Fruit fly (Drosophila melanogaster) whole organism, embryonic: ENCODE measurements around the gene CG5359.

Experiments used
- ATbp ChIP-seq: fragments of 200-800 bp; sonication (Bioruptor generic); optimal IDR thresholded peaks from 2 replicates; lab custom pipeline; 2017; ENCODE audit warnings: missing biosample characterization, mild to moderate bottlenecking, missing genetic modification characterization, missing genetic modification reagents
- Asciz ChIP-seq: fragments of 200-800 bp; sonication (Bioruptor generic); optimal IDR thresholded peaks from 2 replicates; lab custom pipeline; 2017; ENCODE audit warnings: missing biosample characterization, mild to moderate bottlenecking, missing genetic modification characterization, missing genetic modification reagents
- Blimp-1 ChIP-seq: fragments of 200-800 bp; sonication (Bioruptor generic); optimal IDR thresholded peaks from 3 replicates; lab custom pipeline; 2018; ENCODE audit warnings: missing biosample characterization, missing genetic modification characterization, mild to moderate bottlenecking, moderate library complexity, missing genetic modification reagents
- CG10209 ChIP-seq: fragments of 200-800 bp; sonication (Bioruptor generic); optimal IDR thresholded peaks from 3 replicates; lab custom pipeline; 2017; ENCODE audit warnings: missing biosample characterization, mild to moderate bottlenecking, missing genetic modification characterization, missing genetic modification reagents
- CG10274 ChIP-seq: fragments of 200-800 bp; sonication (Bioruptor generic); optimal IDR thresholded peaks from 3 replicates; lab custom pipeline; 2017; ENCODE audit warnings: missing biosample characterization, mild to moderate bottlenecking, missing genetic modification characterization
- CG12104 ChIP-seq: fragments of 200-800 bp; sonication (Bioruptor generic); optimal IDR thresholded peaks from 3 replicates; lab custom pipeline; 2016; ENCODE audit warnings: missing biosample characterization, missing genetic modification characterization
- CG14014 ChIP-seq: fragments of 200-800 bp; sonication (Bioruptor generic); IDR thresholded peaks from 2 replicates; pipeline ENCODE4 v1.3.6; 2022; ENCODE audit warnings: missing biosample characterization, missing genetic modification characterization
- CG14710 ChIP-seq: fragments of 200-800 bp; sonication (Bioruptor generic); optimal IDR thresholded peaks from 3 replicates; lab custom pipeline; 2019; ENCODE audit warnings: missing biosample characterization, mild to moderate bottlenecking, missing genetic modification characterization, moderate library complexity
- CG15269 ChIP-seq: fragments of 200-800 bp; sonication (Bioruptor generic); optimal IDR thresholded peaks from 2 replicates; lab custom pipeline; 2018; ENCODE audit warnings: missing biosample characterization, mild to moderate bottlenecking, missing genetic modification characterization, moderate library complexity
- CG17802 ChIP-seq: fragments of 200-800 bp; sonication (Bioruptor generic); optimal IDR thresholded peaks from 2 replicates; lab custom pipeline; 2018; ENCODE audit warnings: missing biosample characterization, mild to moderate bottlenecking, missing genetic modification characterization, moderate library complexity
- CG17829 ChIP-seq: fragments of 200-800 bp; optimal IDR thresholded peaks from 2 replicates; lab custom pipeline; 2019; ENCODE audit warnings: missing biosample characterization, mild to moderate bottlenecking, missing genetic modification characterization, moderate library complexity
- CG17912 ChIP-seq: fragments of 200-800 bp; sonication (Bioruptor generic); optimal IDR thresholded peaks from 2 replicates; lab custom pipeline; 2018; ENCODE audit warnings: missing biosample characterization, mild to moderate bottlenecking, missing genetic modification characterization
- CG2678 ChIP-seq: fragments of 200-800 bp; sonication (Bioruptor generic); optimal IDR thresholded peaks from 3 replicates; lab custom pipeline; 2019; ENCODE audit warnings: missing biosample characterization, mild to moderate bottlenecking, missing genetic modification characterization, moderate library complexity
- CG2875 ChIP-seq: fragments of 200-800 bp; sonication (Bioruptor generic); optimal IDR thresholded peaks from 2 replicates; lab custom pipeline; 2017; ENCODE audit warnings: missing biosample characterization, mild to moderate bottlenecking, missing genetic modification characterization, missing genetic modification reagents
- CG3847 ChIP-seq: fragments of 200-800 bp; sonication (Bioruptor generic); IDR thresholded peaks from 2 replicates; pipeline ENCODE4 v1.3.6; 2022; ENCODE audit warnings: missing biosample characterization, missing genetic modification characterization
- CG3995 ChIP-seq: fragments of 200-800 bp; sonication (Bioruptor generic); optimal IDR thresholded peaks from 3 replicates; lab custom pipeline; 2016; ENCODE audit warnings: missing biosample characterization, missing genetic modification characterization
- CG4730 ChIP-seq: fragments of 200-800 bp; sonication (Bioruptor generic); IDR thresholded peaks from 2 replicates; pipeline ENCODE4 v1.3.6; 2022; ENCODE audit warnings: missing biosample characterization, missing genetic modification characterization
- CG5180 ChIP-seq: fragments of 200-800 bp; sonication (Bioruptor generic); optimal IDR thresholded peaks from 3 replicates; lab custom pipeline; 2017; ENCODE audit warnings: missing biosample characterization, missing genetic modification characterization, mild to moderate bottlenecking, moderate library complexity, missing genetic modification reagents
- CG6654 ChIP-seq: fragments of 200-800 bp; sonication (Bioruptor generic); optimal IDR thresholded peaks from 2 replicates; lab custom pipeline; 2017; ENCODE audit warnings: missing biosample characterization, mild to moderate bottlenecking, missing genetic modification characterization
- CG7556 ChIP-seq: fragments of 200-800 bp; sonication (Bioruptor generic); optimal IDR thresholded peaks from 2 replicates; lab custom pipeline; 2017; ENCODE audit warnings: missing biosample characterization, mild to moderate bottlenecking, missing genetic modification characterization
- CG8290 ChIP-seq, 3 experiments: fragments of 200-800 bp; sonication (Bioruptor generic); optimal IDR thresholded peaks; 2 replicates each; lab custom pipeline; 2016 to 2019; ENCODE audit warnings: missing biosample characterization in 3 of 3, missing genetic modification characterization in 3 of 3, mild to moderate bottlenecking in 2 of 3, moderate library complexity in 1 of 3
- CTCF ChIP-seq: fragments of 200-800 bp; sonication (Bioruptor generic); optimal IDR thresholded peaks from 2 replicates; lab custom pipeline; 2017; ENCODE audit warnings: missing biosample characterization, mild to moderate bottlenecking, missing genetic modification characterization, moderate library complexity
- Camta ChIP-seq: fragments of 200-800 bp; sonication (Bioruptor generic); optimal IDR thresholded peaks from 2 replicates; lab custom pipeline; 2016; ENCODE audit warnings: missing biosample characterization, missing genetic modification characterization
- Deaf1 ChIP-seq: fragments of 200-800 bp; optimal IDR thresholded peaks from 3 replicates; lab custom pipeline; 2019; ENCODE audit warnings: missing biosample characterization, mild to moderate bottlenecking, missing genetic modification characterization, moderate library complexity
- Eip74EF ChIP-seq, 2 experiments: fragments of 200-800 bp in 1 of 2; fragments of >200 bp in 1 of 2; sonication (Bioruptor generic) in 1 of 2; optimal IDR thresholded peaks; 2 replicates each; lab custom pipeline; 2017 to 2019; ENCODE audit warnings: missing biosample characterization in 2 of 2, missing genetic modification characterization in 2 of 2, mild to moderate bottlenecking in 1 of 2, moderate library complexity in 1 of 2
- Fer3 ChIP-seq: fragments of 200-800 bp; sonication (Bioruptor generic); optimal IDR thresholded peaks from 2 replicates; lab custom pipeline; 2018; ENCODE audit warnings: missing biosample characterization, mild to moderate bottlenecking, missing genetic modification characterization, moderate library complexity
- HHEX ChIP-seq: fragments of 200-800 bp; sonication (Bioruptor generic); optimal IDR thresholded peaks from 3 replicates; lab custom pipeline; 2017; ENCODE audit warnings: missing biosample characterization, mild to moderate bottlenecking, missing genetic modification characterization, missing genetic modification reagents
- Hr39 ChIP-seq: fragments of >200 bp; optimal IDR thresholded peaks from 2 replicates; lab custom pipeline; 2017
- Meics ChIP-seq: fragments of 200-800 bp; sonication (Bioruptor generic); optimal IDR thresholded peaks from 2 replicates; lab custom pipeline; 2017; ENCODE audit warnings: missing biosample characterization, mild to moderate bottlenecking, missing genetic modification characterization
- Mes4 ChIP-seq: fragments of 200-800 bp; sonication (Bioruptor generic); optimal IDR thresholded peaks from 2 replicates; lab custom pipeline; 2016; ENCODE audit warnings: missing biosample characterization, missing genetic modification characterization
- Spps ChIP-seq: fragments of 200-800 bp; sonication (Bioruptor generic); optimal IDR thresholded peaks from 2 replicates; lab custom pipeline; 2018; ENCODE audit warnings: missing biosample characterization, mild to moderate bottlenecking, missing genetic modification characterization
- cwo ChIP-seq: fragments of 200-800 bp; sonication (Bioruptor generic); optimal IDR thresholded peaks from 3 replicates; lab custom pipeline; 2017; ENCODE audit warnings: missing biosample characterization, missing genetic modification characterization, mild to moderate bottlenecking, moderate library complexity, missing genetic modification reagents
- dysf ChIP-seq: fragments of 200-800 bp; sonication (Bioruptor generic); IDR thresholded peaks from 3 replicates; pipeline ENCODE4 v1.3.6; 2022; ENCODE audit warnings: missing biosample characterization, missing genetic modification characterization
- gcm ChIP-seq: fragments of 200-800 bp; sonication (Bioruptor generic); optimal IDR thresholded peaks from 2 replicates; lab custom pipeline; 2019; ENCODE audit warnings: missing biosample characterization, mild to moderate bottlenecking, missing genetic modification characterization, moderate library complexity
- gcm2 ChIP-seq: fragments of 200-800 bp; sonication (Bioruptor generic); optimal IDR thresholded peaks from 2 replicates; lab custom pipeline; 2016; ENCODE audit warnings: missing biosample characterization, missing genetic modification characterization
- grn ChIP-seq: fragments of 200-800 bp; sonication (Bioruptor generic); optimal IDR thresholded peaks from 3 replicates; lab custom pipeline; 2017; ENCODE audit warnings: missing biosample characterization, missing genetic modification characterization
- hb ChIP-seq: fragments of 200-800 bp; sonication (Bioruptor generic); IDR thresholded peaks from 3 replicates; pipeline ENCODE4 v1.3.6; 2022; ENCODE audit warnings: missing biosample characterization, missing genetic modification characterization; ENCODE audit not compliant: partially characterized antibody
- lola ChIP-seq, 3 experiments: fragments of >200 bp in 2 of 3; fragments of 200-800 bp in 1 of 3; sonication (Bioruptor generic) in 1 of 3; optimal IDR thresholded peaks; 2 replicates each; lab custom pipeline; 2017 to 2019; ENCODE audit warnings: missing biosample characterization in 3 of 3, missing genetic modification characterization in 3 of 3, mild to moderate bottlenecking in 1 of 3, moderate library complexity in 1 of 3
- nerfin-2 ChIP-seq: fragments of 200-800 bp; sonication (Bioruptor generic); IDR thresholded peaks from 2 replicates; pipeline ENCODE4 v1.3.6; 2022; ENCODE audit warnings: missing biosample characterization, missing genetic modification characterization; ENCODE audit not compliant: partially characterized antibody
- oc ChIP-seq: fragments of 200-800 bp; sonication (Bioruptor generic); optimal IDR thresholded peaks from 2 replicates; lab custom pipeline; 2018; ENCODE audit warnings: missing biosample characterization, mild to moderate bottlenecking, missing genetic modification characterization, moderate library complexity
- onecut ChIP-seq: fragments of 200-800 bp; sonication (Bioruptor generic); IDR thresholded peaks from 2 replicates; pipeline ENCODE4 v1.3.6; 2022; ENCODE audit warnings: missing biosample characterization, missing genetic modification characterization
- org-1 ChIP-seq: fragments of 200-800 bp; sonication (Bioruptor generic); optimal IDR thresholded peaks from 2 replicates; lab custom pipeline; 2017; ENCODE audit warnings: missing biosample characterization, missing genetic modification characterization
- phol ChIP-seq: fragments of 200-800 bp; sonication (Bioruptor generic); optimal IDR thresholded peaks from 3 replicates; lab custom pipeline; 2018; ENCODE audit warnings: missing biosample characterization, mild to moderate bottlenecking, missing genetic modification characterization, moderate library complexity
- prd ChIP-seq, 3 experiments: fragments of >200 bp in 2 of 3; fragments of 200-800 bp in 1 of 3; sonication (Bioruptor generic) in 1 of 3; optimal IDR thresholded peaks in 2 of 3; IDR thresholded peaks in 1 of 3; 2 replicates in 2 of 3; 3 replicates in 1 of 3; pipeline versions ENCODE4 v1.3.6 to Lab custom; 2017 to 2022; ENCODE audit warnings: missing biosample characterization in 1 of 3, missing genetic modification characterization in 1 of 3
- sens ChIP-seq: fragments of 200-800 bp; sonication (Bioruptor generic); peaks from one replicate; lab custom pipeline; 2016; ENCODE audit warnings: missing biosample characterization, missing genetic modification characterization
- unpg ChIP-seq: fragments of 200-800 bp; sonication (Bioruptor generic); optimal IDR thresholded peaks from 3 replicates; lab custom pipeline; 2018; ENCODE audit warnings: missing biosample characterization, mild to moderate bottlenecking, missing genetic modification characterization, moderate library complexity
- zfh2 ChIP-seq: fragments of 200-800 bp; sonication (Bioruptor generic); optimal IDR thresholded peaks from 2 replicates; lab custom pipeline; 2016; ENCODE audit warnings: missing biosample characterization, missing genetic modification characterization

Gene CG5359

dm6 chr3R:10048035-10048774 lies 47.1 kb upstream of the CG5359 start (continued):
- peak; percentile 79 for TF ChIP-seq CG10274 (GFP tag; lab: Kevin White, UChicago)
- TF ChIP-seq CG12104, result peak; percentile 52
- TF ChIP-seq lola (GFP tag; optimal IDR thresholded peaks at IDR 0.05; lab: Kevin White, UChicago), result peak in 1 of 3 experiments; percentile 33
- TF ChIP-seq phol, result peak; percentile 52
- TF ChIP-seq onecut (GFP tag; lab: Robert Waterston, UW), result peak; percentile 26; the same call in 1 of the 2 replicates
- TF ChIP-seq zfh2, result peak; percentile 7
- TF ChIP-seq CG6654, result no peak
- TF ChIP-seq cwo, result peak; percentile 16
- TF ChIP-seq CG7556, result peak; percentile 64
- peak; percentile 67 for TF ChIP-seq Meics
- no peak for TF ChIP-seq CG17912
- no peak for TF ChIP-seq CTCF
- TF ChIP-seq ATbp (GFP tag; lab: Kevin White, UChicago), result peak; percentile 50
- peak; percentile 56 for TF ChIP-seq Blimp-1 (GFP tag; lab: Kevin White, UChicago)
- no peak for TF ChIP-seq CG4730 (GFP tag; lab: Robert Waterston, UW)
- TF ChIP-seq CG2678 (tag; lab: Kevin White, UChicago), result peak; percentile 75
- TF ChIP-seq hb (GFP tag; lab: Robert Waterston, UW), result no peak
- no peak for TF ChIP-seq gcm2 (GFP tag; lab: Kevin White, UChicago)
- peak in 1 of 2 experiments; percentile 39 for TF ChIP-seq Eip74EF (GFP tag; optimal IDR thresholded peaks at IDR 0.05; lab: Kevin White, UChicago)
- peak; percentile 51 for TF ChIP-seq CG17829 (tag; lab: Kevin White, UChicago)
- no peak for TF ChIP-seq CG14014 (GFP tag; lab: Robert Waterston, UW)
- no peak for TF ChIP-seq CG3995 (GFP tag; lab: Kevin White, UChicago)
- no peak for TF ChIP-seq Camta
- TF ChIP-seq sens (GFP tag; lab: Kevin White, UChicago), result peak; percentile 48
- 0 out of 2 replicates have a peak, but pooled peaks have one; percentile 9 for TF ChIP-seq CG3847 (GFP tag; lab: Robert Waterston, UW)
- peak; percentile 64 for TF ChIP-seq CG15269 (tag; lab: Kevin White, UChicago)
- peak; percentile 10 for TF ChIP-seq Fer3 (tag; lab: Kevin White, UChicago)
- TF ChIP-seq Deaf1, result no peak
- TF ChIP-seq unpg (GFP tag; lab: Kevin White, UChicago), result no peak
- TF ChIP-seq Asciz (GFP tag; lab: Kevin White, UChicago), result peak; percentile 66
- no peak for TF ChIP-seq oc (tag; lab: Kevin White, UChicago)
- peak; percentile 22 for TF ChIP-seq CG5180
- TF ChIP-seq org-1 (GFP tag; lab: Kevin White, UChicago), result peak; percentile 36
- no peak for TF ChIP-seq Mes4 (GFP tag; lab: Kevin White, UChicago)
- no peak for TF ChIP-seq CG8290 (GFP tag; optimal IDR thresholded peaks at IDR 0.05; lab: Kevin White, UChicago)
- TF ChIP-seq CG8290 (tag; optimal IDR thresholded peaks at IDR 0.05; lab: Kevin White, UChicago), result no peak
- TF ChIP-seq CG14710 (tag; lab: Kevin White, UChicago), result peak; percentile 20
- peak; percentile 53 for TF ChIP-seq grn (GFP tag; lab: Kevin White, UChicago)
- TF ChIP-seq gcm (GFP tag; lab: Kevin White, UChicago), result peak; percentile 24
- TF ChIP-seq CG10209 (GFP tag; lab: Kevin White, UChicago), result peak; percentile 38
- no peak for TF ChIP-seq prd (optimal IDR thresholded peaks at IDR 0.05; lab: Kevin White, UChicago)
- no peak for TF ChIP-seq prd (GFP tag; IDR thresholded peaks at IDR 0.05; lab: Robert Waterston, UW)
- no peak for TF ChIP-seq Hr39 (lab: Kevin White, UChicago)
- 0 out of 3 replicates have a peak, but pooled peaks have one; percentile 36 for TF ChIP-seq dysf (GFP tag; lab: Robert Waterston, UW)
- TF ChIP-seq CG2875 (GFP tag; lab: Kevin White, UChicago), result peak; percentile 47
- peak; percentile 38 for TF ChIP-seq HHEX (GFP tag; lab: Kevin White, UChicago)
- TF ChIP-seq nerfin-2 (GFP tag; lab: Robert Waterston, UW), result peak; percentile 47; the same call in 1 of the 2 replicates
- no peak for TF ChIP-seq CG17802 (tag; lab: Kevin White, UChicago)
- no peak for TF ChIP-seq Spps (tag; lab: Kevin White, UChicago)
